Fruit fly (Drosophila melanogaster): ENCODE measurements around the gene Tspo.

The Tspo gene

dm6 chr2L:520331-521000, 38.9 kb upstream of the Tspo start (continued):
- peak; percentile 77 for TF ChIP-seq CG18599 (GFP tag; optimal IDR thresholded peaks at IDR 0.05)
- peak; percentile 85 for TF ChIP-seq CG4707 (GFP tag; optimal IDR thresholded peaks at IDR 0.05)
- peak; percentile 79 for TF ChIP-seq CG4854 (GFP tag; optimal IDR thresholded peaks at IDR 0.05)
- TF ChIP-seq repo (GFP tag; optimal IDR thresholded peaks at IDR 0.05): peak; percentile 76
- peak; percentile 92 for TF ChIP-seq CG10979 (tag; optimal IDR thresholded peaks at IDR 0.05)
- peak; percentile 66 for TF ChIP-seq CG9437 (GFP tag; optimal IDR thresholded peaks at IDR 0.05)
- peak; percentile 36 for TF ChIP-seq sug (tag; optimal IDR thresholded peaks at IDR 0.05)
- TF ChIP-seq dmrt99B (tag; optimal IDR thresholded peaks at IDR 0.05): peak; percentile 96
- peak; percentile 17 for TF ChIP-seq CG14965 (GFP tag; optimal IDR thresholded peaks at IDR 0.05; ENCODE audit: borderline replicate concordance)
- TF ChIP-seq CG30020 (tag; optimal IDR thresholded peaks at IDR 0.05): peak; percentile 56
- peak; percentile 69 for TF ChIP-seq CG3838 (GFP tag; optimal IDR thresholded peaks at IDR 0.05)
- peak; percentile 43 for TF ChIP-seq ERR (GFP tag; optimal IDR thresholded peaks at IDR 0.05)
- TF ChIP-seq CG3726 (GFP tag; IDR thresholded peaks at IDR 0.05): peak; percentile 78
- no peak for TF ChIP-seq pzg (GFP tag; optimal IDR thresholded peaks at IDR 0.05)
- peak; percentile 51 for TF ChIP-seq CG13296 (GFP tag; optimal IDR thresholded peaks at IDR 0.05)
- TF ChIP-seq bbx (GFP tag; IDR thresholded peaks at IDR 0.05; ENCODE audit: partially characterized antibody): no peak
- TF ChIP-seq CG2712 (tag; optimal IDR thresholded peaks at IDR 0.05): peak; percentile 91
- no peak for TF ChIP-seq CG6654 (GFP tag; optimal IDR thresholded peaks at IDR 0.05)
- peak; percentile 49 for TF ChIP-seq gcm2 (GFP tag; optimal IDR thresholded peaks at IDR 0.05)
- TF ChIP-seq CG16863 (GFP tag; optimal IDR thresholded peaks at IDR 0.05): peak; percentile 77
- TF ChIP-seq ham (GFP tag; IDR thresholded peaks at IDR 0.05): no peak
- peak; percentile 81 for TF ChIP-seq wek (GFP tag; optimal IDR thresholded peaks at IDR 0.05)
- peak; percentile 38; the same call in 1 of the 2 replicates for TF ChIP-seq wdn (GFP tag; IDR thresholded peaks at IDR 0.05)
- TF ChIP-seq amos (GFP tag; IDR thresholded peaks at IDR 0.05; ENCODE audit: partially characterized antibody): no peak
- TF ChIP-seq CG7556 (GFP tag; optimal IDR thresholded peaks at IDR 0.05): peak; percentile 87
- peak; percentile 80 for TF ChIP-seq tio (GFP tag; optimal IDR thresholded peaks at IDR 0.05)
- no peak for TF ChIP-seq Doc2 (GFP tag; IDR thresholded peaks at IDR 0.05)
- TF ChIP-seq CG13287 (GFP tag; IDR thresholded peaks at IDR 0.05; ENCODE audit: partially characterized antibody): no peak
- peak; percentile 58 for TF ChIP-seq CG9817 (tag; optimal IDR thresholded peaks at IDR 0.05)
- no peak for TF ChIP-seq Atf6 (GFP tag; IDR thresholded peaks at IDR 0.05)
- TF ChIP-seq CG9876 (GFP tag; optimal IDR thresholded peaks at IDR 0.05): peak; percentile 30
- no peak for TF ChIP-seq D19B (GFP tag; optimal IDR thresholded peaks at IDR 0.05)
- TF ChIP-seq ap (GFP tag; IDR thresholded peaks at IDR 0.05): peak; percentile 87
- no peak for TF ChIP-seq HLHmδ (GFP tag; optimal IDR thresholded peaks at IDR 0.05)
- no peak for TF ChIP-seq Sry-β (GFP tag; optimal IDR thresholded peaks at IDR 0.05)
- TF ChIP-seq CG15269 (tag; optimal IDR thresholded peaks at IDR 0.05): peak; percentile 88
- peak; percentile 5; the same call in 1 of the 2 replicates for TF ChIP-seq crol (GFP tag; IDR thresholded peaks at IDR 0.05)
- peak; percentile 79 for TF ChIP-seq CG10462 (GFP tag; optimal IDR thresholded peaks at IDR 0.05)
- TF ChIP-seq nerfin-2 (GFP tag; IDR thresholded peaks at IDR 0.05; ENCODE audit: partially characterized antibody): no peak
- TF ChIP-seq sens (GFP tag): peak; percentile 99
- peak; percentile 96 for TF ChIP-seq Sox102F (GFP tag; optimal IDR thresholded peaks at IDR 0.05)
- peak; percentile 75 for TF ChIP-seq nau (GFP tag; optimal IDR thresholded peaks at IDR 0.05)
- peak; percentile 56; the same call in 1 of the 3 replicates for TF ChIP-seq CG7357 (GFP tag; IDR thresholded peaks at IDR 0.05)
- TF ChIP-seq cato (GFP tag; optimal IDR thresholded peaks at IDR 0.05; ENCODE audit: borderline replicate concordance): peak; percentile 75
- TF ChIP-seq CG2199 (GFP tag; IDR thresholded peaks at IDR 0.05): peak; percentile 48; the same call in 2 of the 3 replicates
- TF ChIP-seq CG18764 (GFP tag; optimal IDR thresholded peaks at IDR 0.05): peak; percentile 36
- TF ChIP-seq CrebB (tag; optimal IDR thresholded peaks at IDR 0.05): peak; percentile 57
- TF ChIP-seq lola (GFP tag; optimal IDR thresholded peaks at IDR 0.05): peak in 1 of 3 experiments; percentile 93
